Fruit fly (Drosophila melanogaster) whole organism, embryonic: ENCODE measurements around the gene spel1.

Source experiments
- Asciz ChIP-seq: fragments of 200-800 bp; sonication (Bioruptor generic); optimal IDR thresholded peaks from 2 replicates; lab custom pipeline; 2017; ENCODE audit warnings: missing biosample characterization, mild to moderate bottlenecking, missing genetic modification characterization, missing genetic modification reagents
- Blimp-1 ChIP-seq: fragments of 200-800 bp; sonication (Bioruptor generic); optimal IDR thresholded peaks from 3 replicates; lab custom pipeline; 2018; ENCODE audit warnings: missing biosample characterization, missing genetic modification characterization, mild to moderate bottlenecking, moderate library complexity, missing genetic modification reagents
- CG12071 ChIP-seq: fragments of 200-800 bp; sonication (Bioruptor generic); optimal IDR thresholded peaks from 3 replicates; lab custom pipeline; 2018; ENCODE audit warnings: missing biosample characterization, mild to moderate bottlenecking, missing genetic modification characterization
- CG12391 ChIP-seq: fragments of 200-800 bp; sonication (Bioruptor generic); optimal IDR thresholded peaks from 3 replicates; lab custom pipeline; 2018; ENCODE audit warnings: missing biosample characterization, mild to moderate bottlenecking, missing genetic modification characterization, moderate library complexity
- CG13123 ChIP-seq: fragments of 200-800 bp; sonication (Bioruptor generic); optimal IDR thresholded peaks from 2 replicates; lab custom pipeline; 2016; ENCODE audit warnings: missing biosample characterization, missing genetic modification characterization
- CG13296 ChIP-seq: fragments of 200-800 bp; sonication (Bioruptor generic); optimal IDR thresholded peaks from 3 replicates; lab custom pipeline; 2018; ENCODE audit warnings: missing biosample characterization, mild to moderate bottlenecking, missing genetic modification characterization
- CG15269 ChIP-seq: fragments of 200-800 bp; sonication (Bioruptor generic); optimal IDR thresholded peaks from 2 replicates; lab custom pipeline; 2018; ENCODE audit warnings: missing biosample characterization, mild to moderate bottlenecking, missing genetic modification characterization, moderate library complexity
- CG15514 ChIP-seq: fragments of 200-800 bp; sonication (Bioruptor generic); optimal IDR thresholded peaks from 3 replicates; lab custom pipeline; 2017; ENCODE audit warnings: missing biosample characterization, missing genetic modification characterization, mild to moderate bottlenecking, moderate library complexity, missing genetic modification reagents
- CG17568 ChIP-seq: fragments of 200-800 bp; sonication (Bioruptor generic); optimal IDR thresholded peaks from 2 replicates; lab custom pipeline; 2018; ENCODE audit warnings: missing biosample characterization, mild to moderate bottlenecking, missing genetic modification characterization, moderate library complexity
- CG18599 ChIP-seq: fragments of 200-800 bp; sonication (Bioruptor generic); optimal IDR thresholded peaks from 3 replicates; lab custom pipeline; 2017; ENCODE audit warnings: missing biosample characterization, missing genetic modification characterization, mild to moderate bottlenecking, moderate library complexity, missing genetic modification reagents
- CG2116 ChIP-seq: fragments of 200-800 bp; sonication (Bioruptor generic); optimal IDR thresholded peaks from 3 replicates; lab custom pipeline; 2018; ENCODE audit warnings: missing biosample characterization, mild to moderate bottlenecking, missing genetic modification characterization
- CG2199 ChIP-seq: fragments of 200-800 bp; sonication (Bioruptor generic); IDR thresholded peaks from 3 replicates; pipeline ENCODE4 v1.3.6; 2022; ENCODE audit warnings: missing biosample characterization, missing genetic modification characterization
- CG2678 ChIP-seq: fragments of 200-800 bp; sonication (Bioruptor generic); optimal IDR thresholded peaks from 3 replicates; lab custom pipeline; 2019; ENCODE audit warnings: missing biosample characterization, mild to moderate bottlenecking, missing genetic modification characterization, moderate library complexity
- CG2712 ChIP-seq: fragments of 200-800 bp; optimal IDR thresholded peaks from 3 replicates; lab custom pipeline; 2019; ENCODE audit warnings: missing biosample characterization, mild to moderate bottlenecking, missing genetic modification characterization, moderate library complexity
- CG30403 ChIP-seq: fragments of 200-800 bp; sonication (Bioruptor generic); optimal IDR thresholded peaks from 3 replicates; lab custom pipeline; 2016; ENCODE audit warnings: missing biosample characterization, missing genetic modification characterization
- CG31441 ChIP-seq: fragments of 200-800 bp; sonication (Bioruptor generic); IDR thresholded peaks from 2 replicates; pipeline ENCODE4 v1.3.6; 2022; ENCODE audit warnings: missing biosample characterization, missing genetic modification characterization
- CG3407 ChIP-seq: fragments of 200-800 bp; sonication (Bioruptor generic); optimal IDR thresholded peaks from 2 replicates; lab custom pipeline; 2018; ENCODE audit warnings: missing biosample characterization, mild to moderate bottlenecking, missing genetic modification characterization
- CG7839 ChIP-seq: fragments of 200-800 bp; sonication (Bioruptor generic); optimal IDR thresholded peaks from 3 replicates; lab custom pipeline; 2018; ENCODE audit warnings: missing biosample characterization, mild to moderate bottlenecking, missing genetic modification characterization, moderate library complexity
- CG8281 ChIP-seq: fragments of 200-800 bp; sonication (Bioruptor generic); optimal IDR thresholded peaks from 2 replicates; lab custom pipeline; 2018; ENCODE audit warnings: missing biosample characterization, mild to moderate bottlenecking, missing genetic modification characterization, moderate library complexity
- Dip2 ChIP-seq: fragments of 200-800 bp; sonication (Bioruptor generic); IDR thresholded peaks from 2 replicates; pipeline ENCODE4 v1.3.6; 2022; ENCODE audit warnings: missing biosample characterization, missing genetic modification characterization
- Fer1 ChIP-seq: fragments of 200-800 bp; sonication (Bioruptor generic); optimal IDR thresholded peaks from 2 replicates; lab custom pipeline; 2017; ENCODE audit warnings: missing biosample characterization, mild to moderate bottlenecking, missing genetic modification characterization
- Hr78 ChIP-seq, 2 experiments: fragments of 200-800 bp in 1 of 2; fragments of >200 bp in 1 of 2; sonication (Bioruptor generic) in 1 of 2; optimal IDR thresholded peaks; 2 replicates each; lab custom pipeline; 2017 to 2019; ENCODE audit warnings: missing biosample characterization in 2 of 2, missing genetic modification characterization in 2 of 2, mild to moderate bottlenecking in 1 of 2, moderate library complexity in 1 of 2
- MTF-1 ChIP-seq: fragments of 200-800 bp; sonication (Bioruptor generic); optimal IDR thresholded peaks from 2 replicates; lab custom pipeline; 2018; ENCODE audit warnings: missing biosample characterization, mild to moderate bottlenecking, missing genetic modification characterization, borderline replicate concordance
- Med ChIP-seq: fragments of 200-800 bp; sonication (Bioruptor generic); peaks from one replicate; lab custom pipeline; 2016; ENCODE audit warnings: missing biosample characterization, missing genetic modification characterization, mild to moderate bottlenecking, inconsistent platforms, moderate library complexity
- NFAT ChIP-seq: fragments of 200-800 bp; sonication (Bioruptor generic); IDR thresholded peaks from 2 replicates; pipeline ENCODE4 v1.3.6; 2022; ENCODE audit warnings: missing biosample characterization, missing genetic modification characterization
- Neu2 ChIP-seq: fragments of 200-800 bp; sonication (Bioruptor generic); optimal IDR thresholded peaks from 3 replicates; lab custom pipeline; 2016; ENCODE audit warnings: missing biosample characterization, missing genetic modification characterization, borderline replicate concordance
- Sox102F ChIP-seq: fragments of 200-800 bp; sonication (Bioruptor generic); optimal IDR thresholded peaks from 2 replicates; lab custom pipeline; 2018; ENCODE audit warnings: missing biosample characterization, mild to moderate bottlenecking, missing genetic modification characterization, moderate library complexity
- Vsx1 ChIP-seq: fragments of 200-800 bp; sonication (Bioruptor generic); optimal IDR thresholded peaks from 2 replicates; lab custom pipeline; 2017; ENCODE audit warnings: missing biosample characterization, mild to moderate bottlenecking, missing genetic modification characterization, missing genetic modification reagents
- Xrp1 ChIP-seq: fragments of 200-800 bp; sonication (Bioruptor generic); IDR thresholded peaks from 2 replicates; pipeline ENCODE4 v1.3.6; 2022; ENCODE audit warnings: missing biosample characterization, missing genetic modification characterization
- abd-A ChIP-seq: fragments of 200-800 bp; sonication (Bioruptor generic); optimal IDR thresholded peaks from 3 replicates; lab custom pipeline; 2019; ENCODE audit warnings: missing biosample characterization, mild to moderate bottlenecking, missing genetic modification characterization, moderate library complexity
- ato ChIP-seq: fragments of 200-800 bp; sonication (Bioruptor generic); IDR thresholded peaks from 2 replicates; pipeline ENCODE4 v1.3.6; 2022; ENCODE audit warnings: missing biosample characterization, missing genetic modification characterization; ENCODE audit not compliant: partially characterized antibody
- bcd ChIP-seq: fragments of 200-800 bp; sonication (Bioruptor generic); optimal IDR thresholded peaks from 2 replicates; lab custom pipeline; 2017; ENCODE audit warnings: missing biosample characterization, mild to moderate bottlenecking, missing genetic modification characterization
- dmrt99B ChIP-seq: fragments of 200-800 bp; sonication (Bioruptor generic); optimal IDR thresholded peaks from 2 replicates; lab custom pipeline; 2018; ENCODE audit warnings: missing biosample characterization, mild to moderate bottlenecking, missing genetic modification characterization, moderate library complexity
- fd3F ChIP-seq: fragments of 200-800 bp; sonication (Bioruptor generic); optimal IDR thresholded peaks from 2 replicates; lab custom pipeline; 2018; ENCODE audit warnings: missing biosample characterization, mild to moderate bottlenecking, missing genetic modification characterization, moderate library complexity
- hkb ChIP-seq, 2 experiments: fragments of 200-800 bp in 1 of 2; fragments of >200 bp in 1 of 2; sonication (Bioruptor generic) in 1 of 2; IDR thresholded peaks in 1 of 2; optimal IDR thresholded peaks in 1 of 2; 2 replicates each; pipeline versions ENCODE4 v1.3.6 to Lab custom; 2017 to 2022; ENCODE audit warnings: missing biosample characterization in 1 of 2, missing genetic modification characterization in 1 of 2
- lov ChIP-seq, 2 experiments: fragments of 200-800 bp in 1 of 2; fragments of >200 bp in 1 of 2; sonication (Bioruptor generic) in 1 of 2; IDR thresholded peaks in 1 of 2; optimal IDR thresholded peaks in 1 of 2; 2 replicates in 1 of 2; 3 replicates in 1 of 2; pipeline versions ENCODE4 v1.3.6 to Lab custom; 2017 to 2022; ENCODE audit warnings: missing biosample characterization in 1 of 2, missing genetic modification characterization in 1 of 2
- mirr ChIP-seq: fragments of 200-800 bp; sonication (Bioruptor generic); optimal IDR thresholded peaks from 3 replicates; lab custom pipeline; 2018; ENCODE audit warnings: missing biosample characterization, mild to moderate bottlenecking, missing genetic modification characterization
- sd ChIP-seq: fragments of 200-800 bp; sonication (Bioruptor generic); optimal IDR thresholded peaks from 3 replicates; lab custom pipeline; 2018; ENCODE audit warnings: missing biosample characterization, mild to moderate bottlenecking, missing genetic modification characterization, moderate library complexity
- stc ChIP-seq: fragments of 200-800 bp; sonication (Bioruptor generic); IDR thresholded peaks from 2 replicates; pipeline ENCODE4 v1.3.6; 2022; ENCODE audit warnings: missing biosample characterization, missing genetic modification characterization
- sug ChIP-seq: fragments of 200-800 bp; optimal IDR thresholded peaks from 2 replicates; lab custom pipeline; 2019; ENCODE audit warnings: missing biosample characterization, mild to moderate bottlenecking, missing genetic modification characterization, moderate library complexity

The spel1 gene

dm6 chr2L:14396263-14396662 is 34.4 kb downstream of the spel1 start (continued):
- TF ChIP-seq CG2678 (tag; lab: Kevin White, UChicago), result peak; percentile 31
- TF ChIP-seq CG12391 (tag; lab: Kevin White, UChicago), result no peak
- peak; percentile 4 for TF ChIP-seq CG7839
- peak; percentile 14 for TF ChIP-seq fd3F
- peak; percentile 26; the same call in 1 of the 2 replicates for TF ChIP-seq stc (GFP tag; lab: Robert Waterston, UW)
- no peak for TF ChIP-seq hkb (optimal IDR thresholded peaks at IDR 0.05; lab: Kevin White, UChicago)
- 0 out of 2 replicates have a peak, but pooled peaks have one; percentile 27 for TF ChIP-seq hkb (GFP tag; IDR thresholded peaks at IDR 0.05; lab: Robert Waterston, UW)
- TF ChIP-seq Fer1 (GFP tag; lab: Kevin White, UChicago), result peak; percentile 17
- TF ChIP-seq CG18599 (GFP tag; lab: Kevin White, UChicago), result peak; percentile 40
- no peak for TF ChIP-seq NFAT (GFP tag; lab: Robert Waterston, UW)
- peak; percentile 2 for TF ChIP-seq Asciz (GFP tag; lab: Kevin White, UChicago)
- TF ChIP-seq MTF-1 (GFP tag; lab: Kevin White, UChicago), result peak; percentile 15
- TF ChIP-seq CG13123 (GFP tag; lab: Kevin White, UChicago), result no peak
- TF ChIP-seq CG30403, result no peak
- peak; percentile 16 for TF ChIP-seq CG8281 (tag; lab: Kevin White, UChicago)
- TF ChIP-seq CG31441 (GFP tag; lab: Robert Waterston, UW), result peak; percentile 24; the same call in 1 of the 2 replicates
- peak; percentile 8 for TF ChIP-seq Vsx1 (GFP tag; lab: Kevin White, UChicago)
- TF ChIP-seq ato, result no peak
- peak; percentile 53 for TF ChIP-seq CG17568 (GFP tag; lab: Kevin White, UChicago)
- peak; percentile 61 for TF ChIP-seq sug
- TF ChIP-seq Dip2 (GFP tag; lab: Robert Waterston, UW), result no peak
- TF ChIP-seq abd-A (tag; lab: Kevin White, UChicago), result peak; percentile 2
- TF ChIP-seq CG2712 (tag; lab: Kevin White, UChicago), result peak; percentile 2
- TF ChIP-seq CG13296 (GFP tag; lab: Kevin White, UChicago), result peak; percentile 2
- TF ChIP-seq bcd, result no peak
- TF ChIP-seq Sox102F (GFP tag; lab: Kevin White, UChicago), result peak; percentile 29
- peak; percentile 48 for TF ChIP-seq Med (GFP tag; lab: Kevin White, UChicago)
- peak; percentile 33 for TF ChIP-seq CG15514 (GFP tag; lab: Kevin White, UChicago)
- TF ChIP-seq sd, result peak; percentile 65
- TF ChIP-seq CG2116, result no peak
- TF ChIP-seq CG15269 (tag; lab: Kevin White, UChicago), result peak; percentile 40
- TF ChIP-seq Neu2 (GFP tag; lab: Kevin White, UChicago), result no peak
- peak in 1 of 2 experiments; percentile 62 for TF ChIP-seq Hr78 (GFP tag; optimal IDR thresholded peaks at IDR 0.05; lab: Kevin White, UChicago)
- TF ChIP-seq Xrp1, result peak; percentile 18; the same call in 1 of the 2 replicates
- TF ChIP-seq CG12071 (GFP tag; lab: Kevin White, UChicago), result peak; percentile 34
- peak; percentile 26 for TF ChIP-seq dmrt99B (tag; lab: Kevin White, UChicago)
- peak; percentile 46 for TF ChIP-seq mirr (GFP tag; lab: Kevin White, UChicago)
- peak; percentile 19 for TF ChIP-seq CG3407
- peak; percentile 5 for TF ChIP-seq Blimp-1 (GFP tag; lab: Kevin White, UChicago)
- TF ChIP-seq CG2199, result 0 out of 3 replicates have a peak, but pooled peaks have one; percentile 36
- no peak for TF ChIP-seq lov (optimal IDR thresholded peaks at IDR 0.05; lab: Kevin White, UChicago)
- 0 out of 3 replicates have a peak, but pooled peaks have one; percentile 48 for TF ChIP-seq lov (GFP tag; IDR thresholded peaks at IDR 0.05; lab: Robert Waterston, UW)
